Worm (Caenorhabditis elegans) whole organism, L1 larva: ENCODE data around the gene mrpl-44.

ENCODE experiments used
- C16A3.4 ChIP-seq: fragments of 150-350 bp; optimal IDR thresholded peaks from 2 replicates; lab custom pipeline; 2014; ENCODE audit warnings: missing biosample characterization, missing genetic modification characterization
- C34B4.2 ChIP-seq: sonication (generic microtip); optimal IDR thresholded peaks from 2 replicates; lab custom pipeline; 2017; ENCODE audit warnings: mild to moderate bottlenecking, missing genetic modification characterization, missing compliant biosample characterization
- F16B12.6 ChIP-seq: fragments of 150-350 bp; optimal IDR thresholded peaks from 2 replicates; lab custom pipeline; 2014; ENCODE audit warnings: missing biosample characterization, missing genetic modification characterization
- Y116A8C.19 ChIP-seq: sonication (generic microtip); optimal IDR thresholded peaks from 2 replicates; lab custom pipeline; 2016; ENCODE audit warnings: missing compliant biosample characterization, missing genetic modification characterization, borderline replicate concordance
- aly-2 ChIP-seq: fragments of 150-350 bp; optimal IDR thresholded peaks from 2 replicates; lab custom pipeline; 2014; ENCODE audit warnings: missing biosample characterization, missing genetic modification characterization
- blmp-1 ChIP-seq: fragments of 150-350 bp; optimal IDR thresholded peaks from 2 replicates; lab custom pipeline; 2014; ENCODE audit warnings: missing biosample characterization, missing genetic modification characterization
- ceh-63 ChIP-seq: fragments of 200-800 bp; sonication (Bioruptor generic); optimal IDR thresholded peaks from 2 replicates; lab custom pipeline; 2018; ENCODE audit warnings: mild to moderate bottlenecking, missing genetic modification characterization, missing compliant biosample characterization
- ceh-82 ChIP-seq, 3 experiments: fragments of 150-350 bp in 1 of 3; sonication (generic microtip) in 2 of 3; optimal IDR thresholded peaks; 2 replicates each; lab custom pipeline; 2014 to 2017; ENCODE audit warnings: missing biosample characterization in 3 of 3, missing genetic modification characterization in 3 of 3
- ceh-88 ChIP-seq: fragments of 200-800 bp; sonication (Bioruptor generic); IDR thresholded peaks from 2 replicates; pipeline ENCODE4 v1.3.6; 2022; ENCODE audit warnings: missing genetic modification characterization, missing compliant biosample characterization
- dpl-1 ChIP-seq, 3 experiments: fragments of 150-350 bp in 2 of 3; sonication (generic microtip) in 1 of 3; optimal IDR thresholded peaks; 2 replicates each; lab custom pipeline; 2014 to 2017; ENCODE audit warnings: missing biosample characterization in 3 of 3, missing genetic modification characterization in 3 of 3, missing genetic modification reagents in 3 of 3
- dsc-1 ChIP-seq: sonication (generic microtip); optimal IDR thresholded peaks from 2 replicates; lab custom pipeline; 2016; ENCODE audit warnings: mild to moderate bottlenecking, missing genetic modification characterization, missing compliant biosample characterization
- efl-1 ChIP-seq, 4 experiments: fragments of 150-350 bp; optimal IDR thresholded peaks in 3 of 4; peaks in 1 of 4; 1 replicate in 1 of 4; 2 replicates in 3 of 4; lab custom pipeline; 2014; ENCODE audit warnings: missing biosample characterization in 2 of 4, missing genetic modification characterization in 2 of 4, missing genetic modification reagents in 2 of 4
- efl-3 ChIP-seq: fragments of 200-800 bp; sonication (Bioruptor generic); optimal IDR thresholded peaks from 2 replicates; lab custom pipeline; 2018; ENCODE audit warnings: mild to moderate bottlenecking, missing genetic modification characterization, missing compliant biosample characterization
- egl-27 ChIP-seq, 2 experiments: fragments of 150-350 bp in 1 of 2; sonication (generic microtip); optimal IDR thresholded peaks; 3 replicates each; lab custom pipeline; 2017 to 2018; ENCODE audit warnings: missing biosample characterization in 2 of 2, missing genetic modification characterization in 2 of 2, missing genetic modification reagents in 2 of 2
- elt-2 ChIP-seq: sonication (generic microtip); optimal IDR thresholded peaks from 2 replicates; lab custom pipeline; 2016; ENCODE audit warnings: missing genetic modification characterization, mild to moderate bottlenecking, inconsistent platforms, missing compliant biosample characterization, missing genetic modification reagents
- ets-5 ChIP-seq: fragments of 200-800 bp; sonication (Bioruptor generic); IDR thresholded peaks from 2 replicates; pipeline ENCODE4 v1.3.6; 2022; ENCODE audit warnings: missing genetic modification characterization, missing compliant biosample characterization
- fkh-10 ChIP-seq: sonication (generic microtip); optimal IDR thresholded peaks from 2 replicates; lab custom pipeline; 2017; ENCODE audit warnings: missing biosample characterization, missing genetic modification reagents, missing genetic modification characterization
- fkh-4 ChIP-seq: sonication (generic microtip); optimal IDR thresholded peaks from 2 replicates; lab custom pipeline; 2016; ENCODE audit warnings: missing compliant biosample characterization, missing genetic modification characterization, borderline replicate concordance
- grh-1 ChIP-seq: fragments of 200-800 bp; sonication (Bioruptor generic); IDR thresholded peaks from 2 replicates; pipeline ENCODE4 v1.3.6; 2022; ENCODE audit warnings: missing genetic modification reagents, missing genetic modification characterization, missing compliant biosample characterization
- hlh-17 ChIP-seq: fragments of 200-800 bp; sonication (Bioruptor generic); optimal IDR thresholded peaks from 2 replicates; lab custom pipeline; 2018; ENCODE audit warnings: missing genetic modification characterization, mild to moderate bottlenecking, missing compliant biosample characterization, moderate library complexity, borderline replicate concordance
- irx-1 ChIP-seq: sonication (generic microtip); optimal IDR thresholded peaks from 2 replicates; lab custom pipeline; 2016; ENCODE audit warnings: missing genetic modification characterization, missing compliant biosample characterization
- jun-1 ChIP-seq: fragments of 150-350 bp; optimal IDR thresholded peaks from 2 replicates; lab custom pipeline; 2014; ENCODE audit warnings: missing biosample characterization, missing genetic modification reagents, missing genetic modification characterization
- lin-13 ChIP-seq: fragments of 150-350 bp; optimal IDR thresholded peaks from 2 replicates; lab custom pipeline; 2014; ENCODE audit warnings: missing biosample characterization, missing genetic modification reagents, missing genetic modification characterization
- lin-14 ChIP-seq: fragments of 200-800 bp; sonication (Bioruptor generic); optimal IDR thresholded peaks from 2 replicates; lab custom pipeline; 2018; ENCODE audit warnings: mild to moderate bottlenecking, missing genetic modification characterization, moderate library complexity, missing compliant biosample characterization
- lin-15B ChIP-seq: fragments of 150-350 bp; sonication (generic microtip); optimal IDR thresholded peaks from 3 replicates; lab custom pipeline; 2014; ENCODE audit warnings: missing biosample characterization, missing genetic modification characterization
- lin-35 ChIP-seq, 2 experiments: fragments of 150-350 bp; optimal IDR thresholded peaks; 2 replicates each; lab custom pipeline; 2014; ENCODE audit warnings: missing biosample characterization in 2 of 2, missing genetic modification characterization in 2 of 2, missing genetic modification reagents in 2 of 2
- lin-39 ChIP-seq: fragments of 150-350 bp; optimal IDR thresholded peaks from 2 replicates; lab custom pipeline; 2014; ENCODE audit warnings: missing biosample characterization, missing genetic modification reagents, missing genetic modification characterization
- lir-3 ChIP-seq: sonication (generic microtip); optimal IDR thresholded peaks from 2 replicates; lab custom pipeline; 2016; ENCODE audit warnings: mild to moderate bottlenecking, missing genetic modification characterization, moderate library complexity, missing compliant biosample characterization; ENCODE audit not compliant: poor library complexity
- lsy-2 ChIP-seq, 2 experiments: fragments of 150-350 bp; optimal IDR thresholded peaks; 2 replicates each; lab custom pipeline; 2014; ENCODE audit warnings: missing biosample characterization in 2 of 2, missing genetic modification characterization in 2 of 2
- mdl-1 ChIP-seq, 2 experiments: fragments of 150-350 bp; optimal IDR thresholded peaks; 2 replicates each; lab custom pipeline; 2014 to 2017; ENCODE audit warnings: missing biosample characterization in 2 of 2, missing genetic modification characterization in 2 of 2, inconsistent platforms in 1 of 2
- mef-2 ChIP-seq: fragments of 150-350 bp; optimal IDR thresholded peaks from 2 replicates; lab custom pipeline; 2014; ENCODE audit warnings: missing biosample characterization, missing genetic modification characterization
- mep-1 ChIP-seq: fragments of 150-350 bp; optimal IDR thresholded peaks from 2 replicates; lab custom pipeline; 2014; ENCODE audit warnings: missing biosample characterization, missing genetic modification characterization
- nhr-11 ChIP-seq: fragments of 150-350 bp; optimal IDR thresholded peaks from 2 replicates; lab custom pipeline; 2014; ENCODE audit warnings: missing biosample characterization, missing genetic modification characterization
- nhr-12 ChIP-seq: sonication (generic microtip); optimal IDR thresholded peaks from 2 replicates; lab custom pipeline; 2017; ENCODE audit warnings: missing biosample characterization, missing genetic modification characterization
- nhr-237 ChIP-seq: fragments of 150-350 bp; optimal IDR thresholded peaks from 2 replicates; lab custom pipeline; 2014; ENCODE audit warnings: missing biosample characterization, missing genetic modification characterization
- nhr-28 ChIP-seq: fragments of 150-350 bp; optimal IDR thresholded peaks from 2 replicates; lab custom pipeline; 2014; ENCODE audit warnings: missing biosample characterization, missing genetic modification characterization
- nhr-47 ChIP-seq: sonication (generic microtip); optimal IDR thresholded peaks from 2 replicates; lab custom pipeline; 2016; ENCODE audit warnings: mild to moderate bottlenecking, missing genetic modification characterization, moderate library complexity, missing compliant biosample characterization
- nhr-76 ChIP-seq: sonication (generic microtip); optimal IDR thresholded peaks from 2 replicates; lab custom pipeline; 2017; ENCODE audit warnings: missing biosample characterization, missing genetic modification characterization
- pqm-1 ChIP-seq: sonication (generic microtip); optimal IDR thresholded peaks from 3 replicates; lab custom pipeline; 2017; ENCODE audit warnings: missing biosample characterization, missing genetic modification characterization
- rnt-1 ChIP-seq: sonication (generic microtip); optimal IDR thresholded peaks from 2 replicates; lab custom pipeline; 2016; ENCODE audit warnings: mild to moderate bottlenecking, missing genetic modification characterization, moderate library complexity, missing compliant biosample characterization
- skn-1 ChIP-seq: fragments of 150-350 bp; optimal IDR thresholded peaks from 2 replicates; lab custom pipeline; 2014; ENCODE audit warnings: missing biosample characterization, missing genetic modification characterization
- snpc-4 ChIP-seq: fragments of 150-350 bp; optimal IDR thresholded peaks from 2 replicates; lab custom pipeline; 2014; ENCODE audit warnings: missing biosample characterization, missing genetic modification characterization
- snu-23 ChIP-seq: sonication (generic microtip); optimal IDR thresholded peaks from 2 replicates; lab custom pipeline; 2016; ENCODE audit warnings: missing genetic modification characterization, missing compliant biosample characterization
- sup-37 ChIP-seq: fragments of 200-800 bp; sonication (Bioruptor generic); optimal IDR thresholded peaks from 2 replicates; lab custom pipeline; 2018; ENCODE audit warnings: mild to moderate bottlenecking, missing genetic modification characterization, missing compliant biosample characterization
- swsn-7 ChIP-seq: sonication (generic microtip); optimal IDR thresholded peaks from 2 replicates; lab custom pipeline; 2016; ENCODE audit warnings: missing genetic modification characterization, missing compliant biosample characterization
- tlp-1 ChIP-seq: fragments of 150-350 bp; optimal IDR thresholded peaks from 2 replicates; lab custom pipeline; 2014; ENCODE audit warnings: missing biosample characterization, missing genetic modification characterization
- unc-130 ChIP-seq: fragments of 150-350 bp; optimal IDR thresholded peaks from 2 replicates; lab custom pipeline; 2017; ENCODE audit warnings: missing biosample characterization, missing genetic modification characterization, inconsistent platforms
- unc-30 ChIP-seq: sonication (generic microtip); optimal IDR thresholded peaks from 2 replicates; lab custom pipeline; 2017; ENCODE audit warnings: missing biosample characterization, missing genetic modification characterization
- unc-86 ChIP-seq: sonication (generic microtip); optimal IDR thresholded peaks from 2 replicates; lab custom pipeline; 2016; ENCODE audit warnings: missing genetic modification characterization, missing compliant biosample characterization
- zag-1 ChIP-seq: fragments of 150-350 bp; optimal IDR thresholded peaks from 2 replicates; lab custom pipeline; 2014; ENCODE audit warnings: missing biosample characterization, missing genetic modification characterization
- zip-4 ChIP-seq: fragments of 200-800 bp; sonication (Bioruptor generic); optimal IDR thresholded peaks from 2 replicates; lab custom pipeline; 2018; ENCODE audit warnings: mild to moderate bottlenecking, missing genetic modification characterization, moderate library complexity, missing compliant biosample characterization
- ztf-11 ChIP-seq, 2 experiments: sonication (generic microtip); optimal IDR thresholded peaks; 2 replicates each; lab custom pipeline; 2016 to 2017; ENCODE audit warnings: missing genetic modification characterization in 2 of 2, missing biosample characterization in 1 of 2, missing compliant biosample characterization in 1 of 2

mrpl-44 gene

DNA sequence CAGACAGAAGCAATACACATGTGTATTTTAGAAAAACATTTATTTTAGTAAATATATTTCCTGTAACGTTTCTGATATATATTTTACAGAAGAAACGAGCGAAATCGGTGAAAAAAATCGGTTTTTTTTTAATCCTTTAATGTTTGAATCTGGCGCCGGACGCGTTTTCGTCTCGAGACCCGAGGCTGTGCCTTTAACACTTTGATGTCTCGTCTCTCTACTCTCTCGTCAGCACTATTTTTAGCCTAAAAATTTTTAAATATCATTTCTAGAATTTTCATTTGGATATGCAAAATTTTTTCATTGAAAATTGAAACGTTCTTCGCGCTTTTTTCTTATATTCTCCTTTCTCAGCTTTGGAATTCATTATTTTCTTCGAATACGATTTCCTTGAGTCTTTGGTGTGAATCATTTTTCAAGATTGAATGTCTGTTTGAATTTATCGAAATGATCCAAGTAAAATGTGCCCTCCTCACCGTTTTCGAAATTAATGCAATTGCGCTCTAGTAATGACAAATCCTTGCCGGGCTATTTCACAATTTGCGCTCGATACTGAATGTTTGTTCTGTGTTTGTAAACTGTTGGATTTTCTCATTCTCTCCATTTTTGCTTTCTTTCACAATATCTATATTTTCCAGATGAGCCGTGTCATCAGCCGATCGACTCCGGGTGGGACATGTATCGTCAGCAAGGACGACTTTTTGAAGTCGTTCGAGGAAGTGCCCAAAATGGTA, 34.6 kb downstream of the mrpl-44 start, which contains the start of gene cls-2:
Gene cls-2 (plus strand): TSS at position 635 of the 734 bp plus-strand sequence.
- TF ChIP-seq F16B12.6 (tag; lab: Kevin White, UChicago) = no peak
- no peak for TF ChIP-seq tlp-1 (tag; lab: Kevin White, UChicago)
- no peak for TF ChIP-seq lin-39 (tag; lab: Kevin White, UChicago)
- no peak for TF ChIP-seq rnt-1 (tag; lab: Kevin White, UChicago)
- no peak for TF ChIP-seq lin-15B (tag; lab: Kevin White, UChicago)
- no peak for TF ChIP-seq lin-13 (GFP tag; lab: Kevin White, UChicago)
- no peak for TF ChIP-seq Y116A8C.19
- no peak for TF ChIP-seq lir-3 (tag; lab: Kevin White, UChicago)
- TF ChIP-seq jun-1 = no peak
- no peak for TF ChIP-seq zag-1
- TF ChIP-seq aly-2 (tag; lab: Kevin White, UChicago) = no peak
- TF ChIP-seq nhr-47 (tag; lab: Kevin White, UChicago) = no peak
- no peak for TF ChIP-seq swsn-7
- TF ChIP-seq mep-1 = peak; percentile 16
- TF ChIP-seq C16A3.4 = no peak
- TF ChIP-seq dsc-1 (tag; lab: Kevin White, UChicago) = no peak
- peak; percentile 10 for TF ChIP-seq zip-4 (GFP tag; lab: Kevin White, UChicago)
- no peak for TF ChIP-seq irx-1 (tag; lab: Kevin White, UChicago)
- TF ChIP-seq egl-27 (tag; optimal IDR thresholded peaks at IDR 0.05; lab: Kevin White, UChicago) = no peak
- TF ChIP-seq lin-14 = no peak
- no peak for TF ChIP-seq ztf-11 (tag; optimal IDR thresholded peaks at IDR 0.05; lab: Kevin White, UChicago)
- TF ChIP-seq skn-1 (tag; lab: Kevin White, UChicago) = peak; percentile 54
- peak in 1 of 2 experiments; percentile 37 for TF ChIP-seq efl-1 (optimal IDR thresholded peaks at IDR 0.05; lab: Kevin White, UChicago)
- TF ChIP-seq efl-1 (GFP tag; optimal IDR thresholded peaks at IDR 0.05 in 1 of 2; lab: Kevin White, UChicago) = peak; percentile 7 to 43
- TF ChIP-seq mdl-1 (tag; optimal IDR thresholded peaks at IDR 0.05; lab: Kevin White, UChicago) = no peak
- no peak for TF ChIP-seq efl-3 (GFP tag; lab: Kevin White, UChicago)
- no peak for TF ChIP-seq nhr-12 (tag; lab: Kevin White, UChicago)
- TF ChIP-seq hlh-17 (GFP tag; lab: Kevin White, UChicago) = no peak
- TF ChIP-seq fkh-10 (GFP tag; lab: Kevin White, UChicago) = no peak
- no peak for TF ChIP-seq sup-37 (GFP tag; lab: Kevin White, UChicago)
- TF ChIP-seq fkh-4 = no peak
- TF ChIP-seq C34B4.2 (tag; lab: Kevin White, UChicago) = no peak
- peak in 1 of 2 experiments; percentile 21 for TF ChIP-seq lin-35 (GFP tag; optimal IDR thresholded peaks at IDR 0.05; lab: Kevin White, UChicago)
- no peak for TF ChIP-seq nhr-237
- no peak for TF ChIP-seq elt-2 (tag; lab: Kevin White, UChicago)
- no peak for TF ChIP-seq nhr-11
- no peak for TF ChIP-seq snu-23
- no peak for TF ChIP-seq blmp-1 (tag; lab: Kevin White, UChicago)
- peak in 1 of 3 experiments; percentile 20 for TF ChIP-seq dpl-1 (GFP tag; optimal IDR thresholded peaks at IDR 0.05; lab: Kevin White, UChicago)
- no peak for TF ChIP-seq snpc-4 (tag; lab: Kevin White, UChicago)
- TF ChIP-seq unc-130 = no peak
- no peak for TF ChIP-seq ets-5 (GFP tag; lab: Robert Waterston, UW)
- peak in 1 of 3 experiments; percentile 56 for TF ChIP-seq ceh-82 (tag; optimal IDR thresholded peaks at IDR 0.05; lab: Kevin White, UChicago)
- no peak for TF ChIP-seq grh-1
- no peak for TF ChIP-seq mef-2
- TF ChIP-seq lsy-2 (tag; optimal IDR thresholded peaks at IDR 0.05; lab: Kevin White, UChicago) = peak; percentile 5 to 42
- no peak for TF ChIP-seq ceh-88 (GFP tag; lab: Robert Waterston, UW)
- TF ChIP-seq unc-30 (tag; lab: Kevin White, UChicago) = no peak
- TF ChIP-seq unc-86 (tag; lab: Kevin White, UChicago) = no peak
- no peak for TF ChIP-seq nhr-28 (tag; lab: Kevin White, UChicago)
- TF ChIP-seq ceh-63 (GFP tag; lab: Kevin White, UChicago) = no peak
- TF ChIP-seq nhr-76 (tag; lab: Kevin White, UChicago) = no peak
- TF ChIP-seq pqm-1 (tag; lab: Kevin White, UChicago) = no peak
